Worm (Caenorhabditis elegans) whole organism, L4 larva: Measurements from ENCODE around the gene cox-17.

Source experiments
- D1046.2 ChIP-seq: fragments of 200-800 bp; sonication (Bioruptor generic); IDR thresholded peaks from 2 replicates; pipeline ENCODE4 v1.3.6; 2022; ENCODE audit warnings: missing genetic modification characterization, missing compliant biosample characterization
- F37D6.2 ChIP-seq: sonication (generic microtip); optimal IDR thresholded peaks from 2 replicates; lab custom pipeline; 2016; ENCODE audit warnings: mild to moderate bottlenecking, missing genetic modification characterization, missing compliant biosample characterization
- F49E8.2 ChIP-seq: sonication (generic microtip); optimal IDR thresholded peaks from 2 replicates; lab custom pipeline; 2016; ENCODE audit warnings: missing compliant biosample characterization, mild to moderate bottlenecking, missing genetic modification characterization, borderline replicate concordance
- T20F7.1 ChIP-seq: fragments of 200-800 bp; sonication (Bioruptor generic); optimal IDR thresholded peaks from 2 replicates; lab custom pipeline; 2018; ENCODE audit warnings: mild to moderate bottlenecking, missing genetic modification characterization, missing compliant biosample characterization
- T26A8.4 ChIP-seq: fragments of 200-800 bp; sonication (Bioruptor generic); IDR thresholded peaks from 2 replicates; pipeline ENCODE4 v1.3.6; 2022; ENCODE audit warnings: missing genetic modification characterization, missing compliant biosample characterization
- Y5F2A.4 ChIP-seq: fragments of 200-800 bp; sonication (Bioruptor generic); optimal IDR thresholded peaks from 2 replicates; lab custom pipeline; 2018; ENCODE audit warnings: mild to moderate bottlenecking, missing genetic modification characterization, missing compliant biosample characterization
- aly-2 ChIP-seq: sonication (generic microtip); optimal IDR thresholded peaks from 2 replicates; lab custom pipeline; 2018; ENCODE audit warnings: missing biosample characterization, missing genetic modification characterization
- ama-1 ChIP-seq: fragments of 150-350 bp; optimal IDR thresholded peaks from 2 replicates; lab custom pipeline; 2014; ENCODE audit warnings: inconsistent platforms, mixed read lengths
- ceh-20 ChIP-seq: fragments of 200-800 bp; sonication (Bioruptor generic); IDR thresholded peaks from 2 replicates; pipeline ENCODE4 v1.3.6; 2022; ENCODE audit warnings: missing genetic modification reagents, missing genetic modification characterization, missing compliant biosample characterization
- ceh-32 ChIP-seq: sonication (generic microtip); optimal IDR thresholded peaks from 2 replicates; lab custom pipeline; 2016; ENCODE audit warnings: mild to moderate bottlenecking, missing genetic modification characterization, missing compliant biosample characterization; ENCODE audit not compliant: poor library complexity
- ces-1 ChIP-seq: fragments of 150-350 bp; sonication (generic microtip); optimal IDR thresholded peaks from 4 replicates; lab custom pipeline; 2014; ENCODE audit warnings: missing biosample characterization, missing genetic modification reagents, missing genetic modification characterization
- daf-12 ChIP-seq: fragments of 150-350 bp; optimal IDR thresholded peaks from 2 replicates; lab custom pipeline; 2014; ENCODE audit warnings: missing biosample characterization, missing genetic modification reagents, missing genetic modification characterization
- daf-16 ChIP-seq, 3 experiments: sonication (generic microtip); optimal IDR thresholded peaks; 2 replicates each; lab custom pipeline; 2016 to 2017; ENCODE audit warnings: missing genetic modification characterization in 3 of 3, missing genetic modification reagents in 3 of 3, mild to moderate bottlenecking in 2 of 3, missing compliant biosample characterization in 2 of 3, missing biosample characterization in 1 of 3, moderate library complexity in 1 of 3
- dpl-1 ChIP-seq: fragments of 150-350 bp; optimal IDR thresholded peaks from 2 replicates; lab custom pipeline; 2014; ENCODE audit warnings: missing biosample characterization, missing genetic modification reagents, missing genetic modification characterization
- dve-1 ChIP-seq: sonication (generic microtip); optimal IDR thresholded peaks from 2 replicates; lab custom pipeline; 2017; ENCODE audit warnings: antibody characterized with exemption, mild to moderate bottlenecking, missing genetic modification characterization, missing compliant biosample characterization; ENCODE audit not compliant: insufficient read depth
- egl-43 ChIP-seq: fragments of 200-800 bp; sonication (Bioruptor generic); IDR thresholded peaks from 2 replicates; pipeline ENCODE4 v1.3.6; 2022; ENCODE audit warnings: missing genetic modification reagents, missing genetic modification characterization, missing compliant biosample characterization
- fkh-10 ChIP-seq: fragments of 150-350 bp; optimal IDR thresholded peaks from 2 replicates; lab custom pipeline; 2014; ENCODE audit warnings: missing biosample characterization, missing genetic modification reagents, missing genetic modification characterization
- gei-8 ChIP-seq: fragments of 200-800 bp; sonication (Bioruptor generic); optimal IDR thresholded peaks from 2 replicates; lab custom pipeline; 2018; ENCODE audit warnings: mild to moderate bottlenecking, missing genetic modification characterization, missing compliant biosample characterization
- hlh-11 ChIP-seq: fragments of 200-800 bp; sonication (Bioruptor generic); optimal IDR thresholded peaks from 2 replicates; lab custom pipeline; 2018; ENCODE audit warnings: mild to moderate bottlenecking, missing genetic modification characterization, missing compliant biosample characterization
- jun-1 ChIP-seq: fragments of 150-350 bp; optimal IDR thresholded peaks from 2 replicates; lab custom pipeline; 2014; ENCODE audit warnings: missing biosample characterization, missing genetic modification reagents, missing genetic modification characterization
- lim-7 ChIP-seq: fragments of 200-800 bp; sonication (Bioruptor generic); IDR thresholded peaks from 2 replicates; pipeline ENCODE4 v1.3.6; 2022; ENCODE audit warnings: missing genetic modification characterization, missing compliant biosample characterization
- lin-1 ChIP-seq: fragments of 200-800 bp; sonication (Bioruptor generic); IDR thresholded peaks from 2 replicates; pipeline ENCODE4 v1.3.6; 2022; ENCODE audit warnings: missing genetic modification reagents, missing genetic modification characterization, missing compliant biosample characterization
- mxl-2 ChIP-seq: fragments of 200-800 bp; sonication (Bioruptor generic); conservative IDR thresholded peaks from 2 replicates; pipeline ENCODE4 v1.3.6; 2022; ENCODE audit warnings: missing genetic modification reagents, missing genetic modification characterization, missing compliant biosample characterization
- mxl-3 ChIP-seq: fragments of 200-800 bp; sonication (Bioruptor generic); optimal IDR thresholded peaks from 2 replicates; lab custom pipeline; 2018; ENCODE audit warnings: mild to moderate bottlenecking, missing genetic modification characterization, missing compliant biosample characterization
- nhr-10 ChIP-seq: fragments of 150-350 bp; optimal IDR thresholded peaks from 2 replicates; lab custom pipeline; 2014; ENCODE audit warnings: missing biosample characterization, missing genetic modification characterization
- nhr-25 ChIP-seq: sonication (generic microtip); optimal IDR thresholded peaks from 2 replicates; lab custom pipeline; 2017; ENCODE audit warnings: missing genetic modification characterization, mild to moderate bottlenecking, missing compliant biosample characterization, antibody characterized with exemption, moderate library complexity, borderline replicate concordance; ENCODE audit not compliant: insufficient read depth
- nhr-28 ChIP-seq: fragments of 150-350 bp; optimal IDR thresholded peaks from 2 replicates; lab custom pipeline; 2014; ENCODE audit warnings: missing biosample characterization, missing genetic modification characterization
- nhr-41 ChIP-seq: fragments of 200-800 bp; sonication (Bioruptor generic); IDR thresholded peaks from 2 replicates; pipeline ENCODE4 v1.3.6; 2022; ENCODE audit warnings: missing genetic modification reagents, missing genetic modification characterization, missing compliant biosample characterization
- nhr-48 ChIP-seq: sonication (generic microtip); optimal IDR thresholded peaks from 2 replicates; lab custom pipeline; 2016; ENCODE audit warnings: mild to moderate bottlenecking, missing genetic modification characterization, missing compliant biosample characterization
- nhr-6 ChIP-seq: fragments of 150-350 bp; optimal IDR thresholded peaks from 2 replicates; lab custom pipeline; 2014; ENCODE audit warnings: missing biosample characterization, missing genetic modification characterization
- nhr-77 ChIP-seq: fragments of 150-350 bp; optimal IDR thresholded peaks from 2 replicates; lab custom pipeline; 2014; ENCODE audit warnings: missing biosample characterization, missing genetic modification characterization
- php-3 ChIP-seq: fragments of 200-800 bp; sonication (Bioruptor generic); IDR thresholded peaks from 2 replicates; pipeline ENCODE4 v1.3.6; 2022; ENCODE audit warnings: missing genetic modification reagents, missing genetic modification characterization, missing compliant biosample characterization
- pqm-1 ChIP-seq: sonication (generic microtip); optimal IDR thresholded peaks from 2 replicates; lab custom pipeline; 2017; ENCODE audit warnings: missing biosample characterization, missing genetic modification characterization
- set-16 ChIP-seq: fragments of 200-800 bp; sonication (Bioruptor generic); IDR thresholded peaks from 2 replicates; pipeline ENCODE4 v1.3.6; 2022; ENCODE audit warnings: missing genetic modification reagents, missing genetic modification characterization, missing compliant biosample characterization
- tag-97 ChIP-seq: fragments of 200-800 bp; sonication (Bioruptor generic); IDR thresholded peaks from 2 replicates; pipeline ENCODE4 v1.3.6; 2022; ENCODE audit warnings: missing genetic modification characterization, missing compliant biosample characterization
- tra-1 ChIP-seq: fragments of 200-800 bp; sonication (Bioruptor generic); IDR thresholded peaks from 2 replicates; pipeline ENCODE4 v1.3.6; 2022; ENCODE audit warnings: missing genetic modification reagents, missing genetic modification characterization, missing compliant biosample characterization
- unc-130 ChIP-seq: sonication (generic microtip); optimal IDR thresholded peaks from 2 replicates; lab custom pipeline; 2016; ENCODE audit warnings: missing genetic modification reagents, missing genetic modification characterization, missing compliant biosample characterization
- unc-39 ChIP-seq: sonication (generic microtip); optimal IDR thresholded peaks from 2 replicates; lab custom pipeline; 2017; ENCODE audit warnings: missing biosample characterization, missing genetic modification characterization
- unc-62 ChIP-seq, 3 experiments: fragments of 150-350 bp in 1 of 3; sonication (generic microtip); optimal IDR thresholded peaks in 2 of 3; peaks in 1 of 3; 1 replicate in 1 of 3; 2 replicates in 2 of 3; lab custom pipeline; 2014 to 2017; ENCODE audit warnings: missing biosample characterization in 3 of 3, missing genetic modification characterization in 3 of 3, missing genetic modification reagents in 3 of 3, missing genotype in 1 of 3
- vab-7 ChIP-seq: fragments of 200-800 bp; sonication (Bioruptor generic); IDR thresholded peaks from 2 replicates; pipeline ENCODE4 v1.3.6; 2022; ENCODE audit warnings: missing genetic modification reagents, missing genetic modification characterization, missing compliant biosample characterization
- zag-1 ChIP-seq: fragments of 150-350 bp; optimal IDR thresholded peaks from 2 replicates; lab custom pipeline; 2014; ENCODE audit warnings: missing biosample characterization, missing genetic modification characterization
- zfp-2 ChIP-seq: sonication (generic microtip); optimal IDR thresholded peaks from 2 replicates; lab custom pipeline; 2016; ENCODE audit warnings: mild to moderate bottlenecking, missing genetic modification characterization, missing compliant biosample characterization
- zfp-3 ChIP-seq: fragments of 200-800 bp; sonication (Bioruptor generic); conservative IDR thresholded peaks from 2 replicates; pipeline ENCODE4 v1.3.6; 2022; ENCODE audit warnings: missing genetic modification reagents, missing genetic modification characterization, missing compliant biosample characterization
- zip-2 ChIP-seq: fragments of 150-350 bp; optimal IDR thresholded peaks from 2 replicates; lab custom pipeline; 2014; ENCODE audit warnings: missing biosample characterization, missing genetic modification characterization
- ztf-7 ChIP-seq: fragments of 150-350 bp; optimal IDR thresholded peaks from 2 replicates; lab custom pipeline; 2014; ENCODE audit warnings: missing biosample characterization, missing genetic modification characterization

The cox-17 gene

ce11 chrIII:147570-148076, 43.2 kb upstream of the cox-17 start, which contains the start of gene sqst-5 (continued):
- TF ChIP-seq nhr-25: no peak
- TF ChIP-seq unc-130 (GFP tag; lab: Kevin White, UChicago): no peak
- TF ChIP-seq ceh-32 (tag; lab: Kevin White, UChicago): no peak
- TF ChIP-seq daf-16 (GFP tag; optimal IDR thresholded peaks at IDR 0.05; lab: Kevin White, UChicago): no peak
- peak; percentile 46 for TF ChIP-seq daf-16 (tag; optimal IDR thresholded peaks at IDR 0.05; lab: Kevin White, UChicago)
- TF ChIP-seq tag-97: no peak
- TF ChIP-seq unc-39 (tag; lab: Kevin White, UChicago): no peak
- TF ChIP-seq D1046.2 (GFP tag; lab: Robert Waterston, UW): no peak
- no peak for TF ChIP-seq fkh-10 (GFP tag; lab: Kevin White, UChicago)
- TF ChIP-seq ama-1 (lab: Kevin White, UChicago): no peak
- TF ChIP-seq nhr-10 (tag; lab: Kevin White, UChicago): no peak
- TF ChIP-seq tra-1 (GFP tag; lab: Robert Waterston, UW): no peak
- TF ChIP-seq nhr-6 (tag; lab: Kevin White, UChicago): no peak
- TF ChIP-seq egl-43: no peak
- TF ChIP-seq hlh-11 (tag; lab: Kevin White, UChicago): peak; percentile 15
- TF ChIP-seq dve-1 (tag; lab: Kevin White, UChicago): peak; percentile 66
- TF ChIP-seq mxl-2 (GFP tag; lab: Robert Waterston, UW): no peak
- no peak for TF ChIP-seq Y5F2A.4 (GFP tag; lab: Kevin White, UChicago)
- TF ChIP-seq daf-12: no peak
- TF ChIP-seq ces-1 (GFP tag; lab: Kevin White, UChicago): no peak
- TF ChIP-seq zfp-2 (tag; lab: Kevin White, UChicago): no peak
- TF ChIP-seq nhr-28: peak; percentile 66
- TF ChIP-seq vab-7: no peak
- TF ChIP-seq pqm-1 (tag; lab: Kevin White, UChicago): peak; percentile 63
- peak; percentile 33 for TF ChIP-seq T20F7.1 (GFP tag; lab: Kevin White, UChicago)
- no peak for TF ChIP-seq lim-7 (GFP tag; lab: Robert Waterston, UW)
- TF ChIP-seq, all 104 proteins: peak for 7

- no peak for TF ChIP-seq zfp-2 (tag; lab: Kevin White, UChicago)
- no peak for TF ChIP-seq zag-1 (tag; lab: Kevin White, UChicago)
- TF ChIP-seq ztf-7 (tag; lab: Kevin White, UChicago): no peak
- peak in 1 of 2 experiments; percentile 60 for TF ChIP-seq unc-62 (GFP tag; optimal IDR thresholded peaks at IDR 0.05 in 1 of 2; lab: Kevin White, UChicago)
- TF ChIP-seq unc-62 (tag; optimal IDR thresholded peaks at IDR 0.05; lab: Kevin White, UChicago): no peak
- no peak for TF ChIP-seq F37D6.2 (tag; lab: Kevin White, UChicago)
- TF ChIP-seq F49E8.2 (tag; lab: Kevin White, UChicago): no peak
- no peak for TF ChIP-seq nhr-41 (GFP tag; lab: Robert Waterston, UW)
Measured at ce11 chrIII:149132-149531, 41.7 kb upstream of the cox-17 start.

ce11 chrIII:151084-151483, 39.7 kb upstream of the cox-17 start:
- TF ChIP-seq dpl-1: no peak
- no peak for TF ChIP-seq unc-39 (tag; lab: Kevin White, UChicago)
- TF ChIP-seq set-16: peak; percentile 81
- TF ChIP-seq, all 104 proteins: peak for 1

- TF ChIP-seq lin-1 (GFP tag; lab: Robert Waterston, UW): peak; percentile 96
- no peak for TF ChIP-seq zfp-3 (GFP tag; lab: Robert Waterston, UW)
- peak in 1 of 2 experiments; percentile 49 for TF ChIP-seq daf-16 (GFP tag; optimal IDR thresholded peaks at IDR 0.05; lab: Kevin White, UChicago)
- TF ChIP-seq daf-16 (tag; optimal IDR thresholded peaks at IDR 0.05; lab: Kevin White, UChicago): peak; percentile 86
- TF ChIP-seq jun-1 (tag; lab: Kevin White, UChicago): peak; percentile 52
- peak; percentile 64; the same call in 1 of the 2 replicates for TF ChIP-seq ceh-20 (GFP tag; lab: Robert Waterston, UW)
- peak; percentile 1 for TF ChIP-seq nhr-48
- peak; percentile 92 for TF ChIP-seq hlh-11 (tag; lab: Kevin White, UChicago)
- TF ChIP-seq nhr-77 (tag; lab: Kevin White, UChicago): peak; percentile 94
- peak; percentile 94 for TF ChIP-seq php-3
- TF ChIP-seq pqm-1 (tag; lab: Kevin White, UChicago): peak; percentile 100
- TF ChIP-seq zip-2 (tag; lab: Kevin White, UChicago): peak; percentile 13
- 0 out of 2 replicates have a peak, but pooled peaks have one; percentile 19 for TF ChIP-seq T26A8.4 (GFP tag; lab: Robert Waterston, UW)
- TF ChIP-seq nhr-6 (tag; lab: Kevin White, UChicago): peak; percentile 83
- peak; percentile 95 for TF ChIP-seq dve-1 (tag; lab: Kevin White, UChicago)
- TF ChIP-seq gei-8 (GFP tag; lab: Kevin White, UChicago): no peak
- TF ChIP-seq mxl-3 (GFP tag; lab: Kevin White, UChicago): no peak
- TF ChIP-seq tra-1 (GFP tag; lab: Robert Waterston, UW): peak; percentile 91
- TF ChIP-seq aly-2 (tag; lab: Kevin White, UChicago): no peak
Measured at ce11 chrIII:154168-154567, 36.6 kb upstream of the cox-17 start.
